Fruit fly (Drosophila melanogaster) whole organism, embryonic: ENCODE data around the gene Vps26.

Experiments
- Abd-B ChIP-seq: fragments of 200-800 bp; sonication (Bioruptor generic); optimal IDR thresholded peaks from 2 replicates; lab custom pipeline; 2018; ENCODE audit warnings: missing biosample characterization, mild to moderate bottlenecking, missing genetic modification characterization, moderate library complexity
- CG10209 ChIP-seq: fragments of 200-800 bp; sonication (Bioruptor generic); optimal IDR thresholded peaks from 3 replicates; lab custom pipeline; 2017; ENCODE audit warnings: missing biosample characterization, mild to moderate bottlenecking, missing genetic modification characterization, missing genetic modification reagents
- CG10366 ChIP-seq: fragments of 200-800 bp; sonication (Bioruptor generic); IDR thresholded peaks from 2 replicates; pipeline ENCODE4 v1.3.6; 2022; ENCODE audit warnings: missing biosample characterization, missing genetic modification characterization
- CG11247 ChIP-seq: fragments of 200-800 bp; sonication (Bioruptor generic); IDR thresholded peaks from 2 replicates; pipeline ENCODE4 v1.3.6; 2022; ENCODE audit warnings: missing biosample characterization, missing genetic modification characterization
- CG11695 ChIP-seq: fragments of 200-800 bp; sonication (Bioruptor generic); IDR thresholded peaks from 3 replicates; pipeline ENCODE4 v1.3.6; 2022; ENCODE audit warnings: missing biosample characterization, missing genetic modification characterization
- CG13123 ChIP-seq: fragments of 200-800 bp; sonication (Bioruptor generic); optimal IDR thresholded peaks from 2 replicates; lab custom pipeline; 2016; ENCODE audit warnings: missing biosample characterization, missing genetic modification characterization
- CG14014 ChIP-seq: fragments of 200-800 bp; sonication (Bioruptor generic); IDR thresholded peaks from 2 replicates; pipeline ENCODE4 v1.3.6; 2022; ENCODE audit warnings: missing biosample characterization, missing genetic modification characterization
- CG15269 ChIP-seq: fragments of 200-800 bp; sonication (Bioruptor generic); optimal IDR thresholded peaks from 2 replicates; lab custom pipeline; 2018; ENCODE audit warnings: missing biosample characterization, mild to moderate bottlenecking, missing genetic modification characterization, moderate library complexity
- CG1792 ChIP-seq: fragments of 200-800 bp; sonication (Bioruptor generic); optimal IDR thresholded peaks from 2 replicates; lab custom pipeline; 2016; ENCODE audit warnings: missing biosample characterization, missing genetic modification characterization
- CG18476 ChIP-seq: fragments of 200-800 bp; sonication (Bioruptor generic); optimal IDR thresholded peaks from 2 replicates; lab custom pipeline; 2016; ENCODE audit warnings: missing biosample characterization, mild to moderate bottlenecking, missing genetic modification characterization
- CG2199 ChIP-seq: fragments of 200-800 bp; sonication (Bioruptor generic); IDR thresholded peaks from 3 replicates; pipeline ENCODE4 v1.3.6; 2022; ENCODE audit warnings: missing biosample characterization, missing genetic modification characterization
- CG2678 ChIP-seq: fragments of 200-800 bp; sonication (Bioruptor generic); optimal IDR thresholded peaks from 3 replicates; lab custom pipeline; 2019; ENCODE audit warnings: missing biosample characterization, mild to moderate bottlenecking, missing genetic modification characterization, moderate library complexity
- CG2712 ChIP-seq: fragments of 200-800 bp; optimal IDR thresholded peaks from 3 replicates; lab custom pipeline; 2019; ENCODE audit warnings: missing biosample characterization, mild to moderate bottlenecking, missing genetic modification characterization, moderate library complexity
- CG2875 ChIP-seq: fragments of 200-800 bp; sonication (Bioruptor generic); optimal IDR thresholded peaks from 2 replicates; lab custom pipeline; 2017; ENCODE audit warnings: missing biosample characterization, mild to moderate bottlenecking, missing genetic modification characterization, missing genetic modification reagents
- CG30431 ChIP-seq: fragments of 200-800 bp; sonication (Bioruptor generic); optimal IDR thresholded peaks from 2 replicates; lab custom pipeline; 2017; ENCODE audit warnings: missing biosample characterization, missing genetic modification characterization
- CG31388 ChIP-seq: fragments of 200-800 bp; sonication (Bioruptor generic); optimal IDR thresholded peaks from 2 replicates; lab custom pipeline; 2016; ENCODE audit warnings: missing biosample characterization, missing genetic modification characterization
- CG3838 ChIP-seq: fragments of 200-800 bp; sonication (Bioruptor generic); optimal IDR thresholded peaks from 3 replicates; lab custom pipeline; 2016; ENCODE audit warnings: missing biosample characterization, missing genetic modification characterization
- CG4424 ChIP-seq: fragments of 200-800 bp; sonication (Bioruptor generic); optimal IDR thresholded peaks from 3 replicates; lab custom pipeline; 2016; ENCODE audit warnings: missing biosample characterization, missing genetic modification characterization
- CG4730 ChIP-seq: fragments of 200-800 bp; sonication (Bioruptor generic); IDR thresholded peaks from 2 replicates; pipeline ENCODE4 v1.3.6; 2022; ENCODE audit warnings: missing biosample characterization, missing genetic modification characterization
- CG4854 ChIP-seq: fragments of 200-800 bp; sonication (Bioruptor generic); optimal IDR thresholded peaks from 2 replicates; lab custom pipeline; 2016; ENCODE audit warnings: missing biosample characterization, missing genetic modification characterization, inconsistent platforms
- CG5953 ChIP-seq: fragments of 200-800 bp; sonication (Bioruptor generic); IDR thresholded peaks from 2 replicates; pipeline ENCODE4 v1.3.6; 2022; ENCODE audit warnings: missing biosample characterization, missing genetic modification characterization
- CG6272 ChIP-seq: fragments of 200-800 bp; sonication (Bioruptor generic); IDR thresholded peaks from 2 replicates; pipeline ENCODE4 v1.3.6; 2022; ENCODE audit warnings: missing biosample characterization, missing genetic modification characterization
- CG8089 ChIP-seq: fragments of 200-800 bp; sonication (Bioruptor generic); optimal IDR thresholded peaks from 3 replicates; lab custom pipeline; 2016; ENCODE audit warnings: missing biosample characterization, missing genetic modification characterization
- D19B ChIP-seq: fragments of 200-800 bp; sonication (Bioruptor generic); optimal IDR thresholded peaks from 2 replicates; lab custom pipeline; 2017; ENCODE audit warnings: missing biosample characterization, mild to moderate bottlenecking, missing genetic modification characterization
- Dbx ChIP-seq: fragments of 200-800 bp; sonication (Bioruptor generic); IDR thresholded peaks from 3 replicates; pipeline ENCODE4 v1.3.6; 2022; ENCODE audit warnings: missing biosample characterization, missing genetic modification characterization
- Doc2 ChIP-seq: fragments of 200-800 bp; sonication (Bioruptor generic); IDR thresholded peaks from 2 replicates; pipeline ENCODE4 v1.3.6; 2022; ENCODE audit warnings: missing biosample characterization, missing genetic modification characterization
- Dp ChIP-seq: fragments of 200-800 bp; sonication (Bioruptor generic); optimal IDR thresholded peaks from 2 replicates; lab custom pipeline; 2018; ENCODE audit warnings: missing biosample characterization, mild to moderate bottlenecking, missing genetic modification characterization, moderate library complexity
- E2f2 ChIP-seq: fragments of 200-800 bp; sonication (Bioruptor generic); IDR thresholded peaks from 2 replicates; pipeline ENCODE4 v1.3.6; 2022; ENCODE audit warnings: missing biosample characterization, missing genetic modification characterization
- Elba2 ChIP-seq: fragments of 200-800 bp; sonication (Bioruptor generic); optimal IDR thresholded peaks from 3 replicates; lab custom pipeline; 2016; ENCODE audit warnings: missing biosample characterization, missing genetic modification characterization
- HLH4C ChIP-seq: fragments of 200-800 bp; sonication (Bioruptor generic); IDR thresholded peaks from 3 replicates; pipeline ENCODE4 v1.3.6; 2022; ENCODE audit warnings: missing biosample characterization, missing genetic modification characterization; ENCODE audit not compliant: partially characterized antibody
- Hr51 ChIP-seq, 2 experiments: fragments of 200-800 bp; sonication (Bioruptor generic); optimal IDR thresholded peaks; 2 replicates in 1 of 2; 3 replicates in 1 of 2; lab custom pipeline; 2016 to 2018; ENCODE audit warnings: missing biosample characterization in 2 of 2, missing genetic modification characterization in 2 of 2, mild to moderate bottlenecking in 1 of 2, moderate library complexity in 1 of 2
- Lpt ChIP-seq: fragments of >200 bp; optimal IDR thresholded peaks from 2 replicates; lab custom pipeline; 2018; ENCODE audit warnings: missing biosample characterization, missing genetic modification characterization
- MESR4 ChIP-seq: fragments of 200-800 bp; sonication (Bioruptor generic); optimal IDR thresholded peaks from 2 replicates; lab custom pipeline; 2018; ENCODE audit warnings: missing biosample characterization, mild to moderate bottlenecking, missing genetic modification characterization, moderate library complexity
- NC2β ChIP-seq: fragments of 200-800 bp; sonication (Bioruptor generic); optimal IDR thresholded peaks from 2 replicates; lab custom pipeline; 2016; ENCODE audit warnings: missing biosample characterization, missing genetic modification characterization
- Neu2 ChIP-seq: fragments of 200-800 bp; sonication (Bioruptor generic); optimal IDR thresholded peaks from 3 replicates; lab custom pipeline; 2016; ENCODE audit warnings: missing biosample characterization, missing genetic modification characterization, borderline replicate concordance
- Poxn ChIP-seq: fragments of 200-800 bp; sonication (Bioruptor generic); IDR thresholded peaks from 2 replicates; pipeline ENCODE4 v1.3.6; 2022; ENCODE audit warnings: missing biosample characterization, missing genetic modification characterization
- Sox100B ChIP-seq: fragments of 200-800 bp; sonication (Bioruptor generic); optimal IDR thresholded peaks from 3 replicates; lab custom pipeline; 2018; ENCODE audit warnings: missing biosample characterization, mild to moderate bottlenecking, missing genetic modification characterization
- abd-A ChIP-seq: fragments of 200-800 bp; sonication (Bioruptor generic); optimal IDR thresholded peaks from 3 replicates; lab custom pipeline; 2019; ENCODE audit warnings: missing biosample characterization, mild to moderate bottlenecking, missing genetic modification characterization, moderate library complexity
- btn ChIP-seq: fragments of 200-800 bp; sonication (Bioruptor generic); optimal IDR thresholded peaks from 2 replicates; lab custom pipeline; 2016; ENCODE audit warnings: missing biosample characterization, missing genetic modification characterization
- chn ChIP-seq: fragments of 200-800 bp; sonication (Bioruptor generic); optimal IDR thresholded peaks from 2 replicates; lab custom pipeline; 2016; ENCODE audit warnings: missing biosample characterization, missing genetic modification characterization
- grn ChIP-seq: fragments of 200-800 bp; sonication (Bioruptor generic); optimal IDR thresholded peaks from 3 replicates; lab custom pipeline; 2017; ENCODE audit warnings: missing biosample characterization, missing genetic modification characterization
- insv ChIP-seq, 2 experiments: fragments of 200-800 bp; sonication (Bioruptor generic); optimal IDR thresholded peaks; 3 replicates each; lab custom pipeline; 2016 to 2018; ENCODE audit warnings: missing biosample characterization in 2 of 2, missing genetic modification characterization in 2 of 2
- lbe ChIP-seq: fragments of 200-800 bp; sonication (Bioruptor generic); optimal IDR thresholded peaks from 2 replicates; lab custom pipeline; 2016; ENCODE audit warnings: missing biosample characterization, mild to moderate bottlenecking, missing genetic modification characterization
- otp ChIP-seq: fragments of 200-800 bp; sonication (Bioruptor generic); IDR thresholded peaks from 3 replicates; pipeline ENCODE4, ENCODE4 v1.3.6; 2022; ENCODE audit warnings: missing biosample characterization, missing genetic modification characterization
- trh ChIP-seq: fragments of 200-800 bp; sonication (Bioruptor generic); optimal IDR thresholded peaks from 2 replicates; lab custom pipeline; 2016; ENCODE audit warnings: missing biosample characterization, missing genetic modification characterization
- tup ChIP-seq: fragments of 200-800 bp; sonication (Bioruptor generic); optimal IDR thresholded peaks from 2 replicates; lab custom pipeline; 2016; ENCODE audit warnings: missing biosample characterization, mild to moderate bottlenecking, missing genetic modification characterization, moderate library complexity
- usp ChIP-seq: fragments of >200 bp; optimal IDR thresholded peaks from 2 replicates; lab custom pipeline; 2017; ENCODE audit warnings: missing biosample characterization, missing genetic modification characterization
- yki ChIP-seq: fragments of >200 bp; optimal IDR thresholded peaks from 3 replicates; lab custom pipeline; 2018
- zen2 ChIP-seq: fragments of 200-800 bp; sonication (Bioruptor generic); IDR thresholded peaks from 3 replicates; pipeline ENCODE4 v1.3.6; 2022; ENCODE audit warnings: missing biosample characterization, missing genetic modification characterization; ENCODE audit not compliant: partially characterized antibody
- zf30C ChIP-seq: fragments of 200-800 bp; sonication (Bioruptor generic); optimal IDR thresholded peaks from 3 replicates; lab custom pipeline; 2018; ENCODE audit warnings: missing biosample characterization, mild to moderate bottlenecking, missing genetic modification characterization
- zfh2 ChIP-seq: fragments of 200-800 bp; sonication (Bioruptor generic); optimal IDR thresholded peaks from 2 replicates; lab custom pipeline; 2016; ENCODE audit warnings: missing biosample characterization, missing genetic modification characterization

Gene Vps26

DNA sequence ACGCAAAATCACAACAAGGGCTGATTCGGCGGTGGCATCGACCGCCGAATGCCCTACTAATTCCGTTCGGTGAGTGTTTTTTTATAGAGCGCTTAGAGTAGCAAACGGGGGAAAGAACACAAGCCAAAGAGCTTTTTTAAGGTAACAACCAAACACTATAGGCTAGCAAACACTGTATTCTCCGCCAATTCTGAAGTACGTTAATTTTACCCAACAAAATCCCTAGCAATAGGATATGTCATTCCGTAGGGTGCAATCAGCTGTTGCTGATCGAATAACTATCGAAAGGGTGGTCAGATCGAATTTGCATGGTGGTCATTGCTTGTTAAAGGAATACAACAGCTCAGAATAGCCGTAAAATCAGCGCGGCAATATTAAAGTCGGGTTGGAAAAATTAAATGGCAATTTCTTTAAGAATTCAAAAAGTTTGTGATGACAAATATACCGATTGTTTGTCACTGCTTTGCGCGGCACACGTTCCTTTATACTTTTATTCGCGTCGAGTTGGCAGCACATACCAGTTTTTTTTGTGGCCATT lies 34.1 kb downstream of the Vps26 start, which contains the start of gene mip130 (continued):
- no peak for TF ChIP-seq lbe (GFP tag; lab: Kevin White, UChicago)
- peak; percentile 32; the same call in 1 of the 2 replicates for TF ChIP-seq CG11247 (GFP tag; lab: Robert Waterston, UW)
- peak; percentile 33 for TF ChIP-seq Dp
- peak; percentile 59; the same call in 2 of the 3 replicates for TF ChIP-seq HLH4C (GFP tag; lab: Robert Waterston, UW)
- TF ChIP-seq btn (GFP tag; lab: Kevin White, UChicago): peak; percentile 17
- no peak for TF ChIP-seq abd-A
- no peak for TF ChIP-seq CG2875
- TF ChIP-seq MESR4 (GFP tag; lab: Kevin White, UChicago): no peak
- TF ChIP-seq grn (GFP tag; lab: Kevin White, UChicago): no peak
- peak; percentile 21 for TF ChIP-seq Abd-B (GFP tag; lab: Kevin White, UChicago)
- TF ChIP-seq D19B (GFP tag; lab: Kevin White, UChicago): peak; percentile 57
- TF ChIP-seq CG18476 (GFP tag; lab: Kevin White, UChicago): peak; percentile 12
- TF ChIP-seq CG4854 (GFP tag; lab: Kevin White, UChicago): no peak
- no peak for TF ChIP-seq CG13123
- no peak for TF ChIP-seq usp
- no peak for TF ChIP-seq tup
- TF ChIP-seq CG6272 (GFP tag; lab: Robert Waterston, UW): no peak
- TF ChIP-seq CG10209 (GFP tag; lab: Kevin White, UChicago): peak; percentile 48
- no peak for TF ChIP-seq CG11695
- TF ChIP-seq trh: no peak
- no peak for TF ChIP-seq Poxn (GFP tag; lab: Robert Waterston, UW)
- no peak for TF ChIP-seq CG2199 (GFP tag; lab: Robert Waterston, UW)
- peak; percentile 21 for TF ChIP-seq zfh2 (GFP tag; lab: Kevin White, UChicago)
- peak in 1 of 2 experiments; percentile 14 for TF ChIP-seq insv (GFP tag; optimal IDR thresholded peaks at IDR 0.05; lab: Kevin White, UChicago)
- no peak for TF ChIP-seq yki (lab: Kevin White, UChicago)
- TF ChIP-seq Doc2 (GFP tag; lab: Robert Waterston, UW): no peak
- peak; percentile 61; the same call in 1 of the 3 replicates for TF ChIP-seq zen2
- TF ChIP-seq CG4730: 0 out of 2 replicates have a peak, but pooled peaks have one; percentile 10
- peak; percentile 58 for TF ChIP-seq CG15269 (tag; lab: Kevin White, UChicago)
- TF ChIP-seq CG2712 (tag; lab: Kevin White, UChicago): peak; percentile 56
- no peak for TF ChIP-seq CG8089
- TF ChIP-seq CG4424 (GFP tag; lab: Kevin White, UChicago): peak; percentile 35
- no peak for TF ChIP-seq Dbx (GFP tag; lab: Robert Waterston, UW)
- TF ChIP-seq Hr51 (GFP tag; optimal IDR thresholded peaks at IDR 0.05; lab: Kevin White, UChicago): peak in 1 of 2 experiments; percentile 51
- no peak for TF ChIP-seq CG31388 (GFP tag; lab: Kevin White, UChicago)
- no peak; the same call in 1 of the 2 replicates for TF ChIP-seq CG10366
- TF ChIP-seq CG30431 (GFP tag; lab: Kevin White, UChicago): no peak
- no peak for TF ChIP-seq CG3838 (GFP tag; lab: Kevin White, UChicago)
- peak; percentile 47; the same call in 1 of the 2 replicates for TF ChIP-seq E2f2 (GFP tag; lab: Robert Waterston, UW)
- TF ChIP-seq CG14014: peak; percentile 69
- TF ChIP-seq chn (GFP tag; lab: Kevin White, UChicago): peak; percentile 21
- no peak for TF ChIP-seq otp
- no peak for TF ChIP-seq Elba2 (GFP tag; lab: Kevin White, UChicago)
- TF ChIP-seq Sox100B (GFP tag; lab: Kevin White, UChicago): no peak
- TF ChIP-seq Neu2: no peak
- TF ChIP-seq zf30C: no peak
- no peak for TF ChIP-seq CG5953
- TF ChIP-seq CG2678 (tag; lab: Kevin White, UChicago): peak; percentile 62
- TF ChIP-seq Lpt (GFP tag; lab: Kevin White, UChicago): no peak
- no peak for TF ChIP-seq CG1792
- no peak for TF ChIP-seq NC2β (GFP tag; lab: Kevin White, UChicago)
